Fruit fly (Drosophila melanogaster) S2 (cell line): ENCODE data around the gene dnt.

Source experiments
- CG8478 ChIP-seq: fragments of >200 bp; optimal IDR thresholded peaks from 2 replicates; lab custom pipeline; 2018
- CTCF ChIP-seq, 2 experiments: fragments of >200 bp; optimal IDR thresholded peaks; 2 replicates each; lab custom pipeline; 2018

dm6 chr2L:19382353-19382752, 19.3 kb upstream of the dnt start:
- TF ChIP-seq CTCF (optimal IDR thresholded peaks at IDR 0.05; lab: Kevin White, UChicago): peak; percentile 59 to 67
- TF ChIP-seq CG8478 (lab: Kevin White, UChicago): no peak
